Worm (Caenorhabditis elegans) whole organism, L2 larva: ENCODE measurements around the gene F54F2.7.

Experiments
- mbf-1 ChIP-seq: sonication (generic microtip); optimal IDR thresholded peaks from 2 replicates; lab custom pipeline; 2017; ENCODE audit warnings: missing biosample characterization, missing genetic modification characterization
- nhr-11 ChIP-seq: fragments of 150-350 bp; optimal IDR thresholded peaks from 2 replicates; lab custom pipeline; 2014; ENCODE audit warnings: missing biosample characterization, missing genetic modification characterization
- nhr-12 ChIP-seq: fragments of 150-350 bp; optimal IDR thresholded peaks from 2 replicates; lab custom pipeline; 2014; ENCODE audit warnings: missing biosample characterization, missing genetic modification characterization
- ztf-4 ChIP-seq: fragments of 150-350 bp; optimal IDR thresholded peaks from 2 replicates; lab custom pipeline; 2014; ENCODE audit warnings: missing biosample characterization, missing genetic modification characterization

ce11 chrIII:8788690-8789089 is 18.5 kb downstream of the F54F2.7 start:
- TF ChIP-seq nhr-12 (tag; lab: Kevin White, UChicago) (no peak), mbf-1 (tag; lab: Kevin White, UChicago) (no peak), ztf-4 (tag; lab: Kevin White, UChicago) (no peak), nhr-11 (tag; lab: Kevin White, UChicago) (no peak)
